Fruit fly (Drosophila melanogaster) whole organism, embryonic: ENCODE results near the gene Muc91C.

Experiments
- ATbp ChIP-seq: fragments of 200-800 bp; sonication (Bioruptor generic); optimal IDR thresholded peaks from 2 replicates; lab custom pipeline; 2017; ENCODE audit warnings: missing biosample characterization, mild to moderate bottlenecking, missing genetic modification characterization, missing genetic modification reagents
- Asciz ChIP-seq: fragments of 200-800 bp; sonication (Bioruptor generic); optimal IDR thresholded peaks from 2 replicates; lab custom pipeline; 2017; ENCODE audit warnings: missing biosample characterization, mild to moderate bottlenecking, missing genetic modification characterization, missing genetic modification reagents
- Blimp-1 ChIP-seq: fragments of 200-800 bp; sonication (Bioruptor generic); optimal IDR thresholded peaks from 3 replicates; lab custom pipeline; 2018; ENCODE audit warnings: missing biosample characterization, missing genetic modification characterization, mild to moderate bottlenecking, moderate library complexity, missing genetic modification reagents
- CG10274 ChIP-seq: fragments of 200-800 bp; sonication (Bioruptor generic); optimal IDR thresholded peaks from 3 replicates; lab custom pipeline; 2017; ENCODE audit warnings: missing biosample characterization, mild to moderate bottlenecking, missing genetic modification characterization
- CG10959 ChIP-seq: fragments of 200-800 bp; sonication (Bioruptor generic); IDR thresholded peaks from 2 replicates; pipeline ENCODE4 v1.3.6; 2022; ENCODE audit warnings: missing biosample characterization, missing genetic modification characterization
- CG11398 ChIP-seq: fragments of 200-800 bp; sonication (Bioruptor generic); optimal IDR thresholded peaks from 2 replicates; lab custom pipeline; 2016; ENCODE audit warnings: missing biosample characterization, missing genetic modification characterization
- CG13624 ChIP-seq: fragments of 200-800 bp; sonication (Bioruptor generic); optimal IDR thresholded peaks from 2 replicates; lab custom pipeline; 2016; ENCODE audit warnings: missing biosample characterization, missing genetic modification characterization
- CG1529 ChIP-seq: fragments of 200-800 bp; sonication (Bioruptor generic); optimal IDR thresholded peaks from 3 replicates; lab custom pipeline; 2018; ENCODE audit warnings: missing biosample characterization, missing genetic modification characterization
- CG15479 ChIP-seq: fragments of 200-800 bp; sonication (Bioruptor generic); optimal IDR thresholded peaks from 3 replicates; lab custom pipeline; 2019; ENCODE audit warnings: missing biosample characterization, mild to moderate bottlenecking, missing genetic modification characterization, moderate library complexity
- CG18262 ChIP-seq: fragments of 200-800 bp; optimal IDR thresholded peaks from 3 replicates; lab custom pipeline; 2019; ENCODE audit warnings: missing biosample characterization, mild to moderate bottlenecking, missing genetic modification characterization, moderate library complexity
- CG34224 ChIP-seq: fragments of 200-800 bp; sonication (Bioruptor generic); IDR thresholded peaks from 3 replicates; pipeline ENCODE4 v1.3.6; 2022; ENCODE audit warnings: missing biosample characterization, missing genetic modification characterization; ENCODE audit not compliant: partially characterized antibody
- CG3838 ChIP-seq: fragments of 200-800 bp; sonication (Bioruptor generic); optimal IDR thresholded peaks from 3 replicates; lab custom pipeline; 2016; ENCODE audit warnings: missing biosample characterization, missing genetic modification characterization
- CG7357 ChIP-seq: fragments of 200-800 bp; sonication (Bioruptor generic); IDR thresholded peaks from 3 replicates; pipeline ENCODE4 v1.3.6; 2022; ENCODE audit warnings: missing biosample characterization, missing genetic modification characterization
- CG8359 ChIP-seq: fragments of 200-800 bp; sonication (Bioruptor generic); optimal IDR thresholded peaks from 2 replicates; lab custom pipeline; 2017; ENCODE audit warnings: missing biosample characterization, mild to moderate bottlenecking, missing genetic modification characterization, borderline replicate concordance
- CG9215 ChIP-seq: fragments of 200-800 bp; sonication (Bioruptor generic); IDR thresholded peaks from 2 replicates; pipeline ENCODE4 v1.3.6; 2022; ENCODE audit warnings: missing biosample characterization, missing genetic modification characterization
- CG9727 ChIP-seq: fragments of 200-800 bp; sonication (Bioruptor generic); optimal IDR thresholded peaks from 3 replicates; lab custom pipeline; 2017; ENCODE audit warnings: missing biosample characterization, mild to moderate bottlenecking, missing genetic modification characterization
- CG9797 ChIP-seq: fragments of 200-800 bp; sonication (Bioruptor generic); optimal IDR thresholded peaks from 3 replicates; lab custom pipeline; 2018; ENCODE audit warnings: missing biosample characterization, mild to moderate bottlenecking, missing genetic modification characterization
- CoRest ChIP-seq: fragments of 200-800 bp; sonication (Bioruptor generic); optimal IDR thresholded peaks from 3 replicates; lab custom pipeline; 2018; ENCODE audit warnings: missing biosample characterization, mild to moderate bottlenecking, missing genetic modification characterization, moderate library complexity
- Dip3 ChIP-seq: fragments of 200-800 bp; sonication (Bioruptor generic); optimal IDR thresholded peaks from 3 replicates; lab custom pipeline; 2016; ENCODE audit warnings: missing biosample characterization, missing genetic modification characterization
- Doc2 ChIP-seq: fragments of 200-800 bp; sonication (Bioruptor generic); IDR thresholded peaks from 2 replicates; pipeline ENCODE4 v1.3.6; 2022; ENCODE audit warnings: missing biosample characterization, missing genetic modification characterization
- Ets97D ChIP-seq: fragments of 200-800 bp; sonication (Bioruptor generic); optimal IDR thresholded peaks from 3 replicates; lab custom pipeline; 2016; ENCODE audit warnings: missing biosample characterization, missing genetic modification characterization
- Fer3 ChIP-seq: fragments of 200-800 bp; sonication (Bioruptor generic); optimal IDR thresholded peaks from 2 replicates; lab custom pipeline; 2018; ENCODE audit warnings: missing biosample characterization, mild to moderate bottlenecking, missing genetic modification characterization, moderate library complexity
- HLHmδ ChIP-seq: fragments of 200-800 bp; sonication (Bioruptor generic); optimal IDR thresholded peaks from 2 replicates; lab custom pipeline; 2018; ENCODE audit warnings: missing biosample characterization, mild to moderate bottlenecking, missing genetic modification characterization, moderate library complexity
- MESR4 ChIP-seq: fragments of 200-800 bp; sonication (Bioruptor generic); optimal IDR thresholded peaks from 2 replicates; lab custom pipeline; 2018; ENCODE audit warnings: missing biosample characterization, mild to moderate bottlenecking, missing genetic modification characterization, moderate library complexity
- Mes4 ChIP-seq: fragments of 200-800 bp; sonication (Bioruptor generic); optimal IDR thresholded peaks from 2 replicates; lab custom pipeline; 2016; ENCODE audit warnings: missing biosample characterization, missing genetic modification characterization
- NfI ChIP-seq: fragments of 200-800 bp; sonication (Bioruptor generic); optimal IDR thresholded peaks from 3 replicates; lab custom pipeline; 2018; ENCODE audit warnings: missing biosample characterization, mild to moderate bottlenecking, missing genetic modification characterization, moderate library complexity
- PHDP ChIP-seq: fragments of 200-800 bp; sonication (Bioruptor generic); optimal IDR thresholded peaks from 3 replicates; lab custom pipeline; 2018; ENCODE audit warnings: missing biosample characterization, mild to moderate bottlenecking, missing genetic modification characterization, moderate library complexity
- Poxn ChIP-seq: fragments of 200-800 bp; sonication (Bioruptor generic); IDR thresholded peaks from 2 replicates; pipeline ENCODE4 v1.3.6; 2022; ENCODE audit warnings: missing biosample characterization, missing genetic modification characterization
- Ravus ChIP-seq: fragments of 200-800 bp; sonication (Bioruptor generic); IDR thresholded peaks from 2 replicates; pipeline ENCODE4 v1.3.6; 2022; ENCODE audit warnings: missing biosample characterization, missing genetic modification characterization
- TFAM ChIP-seq: fragments of 200-800 bp; sonication (Bioruptor generic); optimal IDR thresholded peaks from 2 replicates; lab custom pipeline; 2017; ENCODE audit warnings: missing biosample characterization, missing genetic modification characterization, inconsistent platforms
- aop ChIP-seq: fragments of 200-800 bp; sonication (Bioruptor generic); IDR thresholded peaks from 2 replicates; pipeline ENCODE4 v1.3.6; 2022; ENCODE audit warnings: missing biosample characterization, missing genetic modification characterization
- bowl ChIP-seq: fragments of 200-800 bp; sonication (Bioruptor generic); IDR thresholded peaks from 2 replicates; pipeline ENCODE4 v1.3.6; 2022; ENCODE audit warnings: missing biosample characterization, missing genetic modification characterization
- br ChIP-seq: fragments of >200 bp; optimal IDR thresholded peaks from 2 replicates; lab custom pipeline; 2017
- dmrt99B ChIP-seq: fragments of 200-800 bp; sonication (Bioruptor generic); optimal IDR thresholded peaks from 2 replicates; lab custom pipeline; 2018; ENCODE audit warnings: missing biosample characterization, mild to moderate bottlenecking, missing genetic modification characterization, moderate library complexity
- dpn ChIP-seq, 2 experiments: fragments of 200-800 bp; sonication (Bioruptor generic); optimal IDR thresholded peaks; 3 replicates each; lab custom pipeline; 2016; ENCODE audit warnings: missing biosample characterization in 2 of 2, missing genetic modification characterization in 2 of 2
- dysf ChIP-seq: fragments of 200-800 bp; sonication (Bioruptor generic); IDR thresholded peaks from 3 replicates; pipeline ENCODE4 v1.3.6; 2022; ENCODE audit warnings: missing biosample characterization, missing genetic modification characterization
- en ChIP-seq: fragments of 200-800 bp; sonication (Bioruptor generic); optimal IDR thresholded peaks from 2 replicates; lab custom pipeline; 2016; ENCODE audit warnings: missing biosample characterization, missing genetic modification characterization
- ewg ChIP-seq: fragments of 200-800 bp; sonication (Bioruptor generic); optimal IDR thresholded peaks from 3 replicates; lab custom pipeline; 2017; ENCODE audit warnings: mild to moderate bottlenecking, missing biosample characterization, missing genetic modification reagents, missing genetic modification characterization
- fd102C ChIP-seq: fragments of 200-800 bp; sonication (Bioruptor generic); optimal IDR thresholded peaks from 2 replicates; lab custom pipeline; 2018; ENCODE audit warnings: missing biosample characterization, mild to moderate bottlenecking, missing genetic modification characterization, moderate library complexity
- fd64A ChIP-seq: fragments of 200-800 bp; sonication (Bioruptor generic); optimal IDR thresholded peaks from 3 replicates; lab custom pipeline; 2018; ENCODE audit warnings: missing biosample characterization, mild to moderate bottlenecking, missing genetic modification characterization
- mam ChIP-seq: fragments of 200-800 bp; sonication (Bioruptor generic); optimal IDR thresholded peaks from 3 replicates; lab custom pipeline; 2016; ENCODE audit warnings: missing biosample characterization, missing genetic modification characterization
- nmo ChIP-seq: fragments of 200-800 bp; sonication (Bioruptor generic); optimal IDR thresholded peaks from 2 replicates; lab custom pipeline; 2018; ENCODE audit warnings: missing biosample characterization, mild to moderate bottlenecking, missing genetic modification characterization, moderate library complexity
- pros ChIP-seq: fragments of 200-800 bp; sonication (Bioruptor generic); optimal IDR thresholded peaks from 3 replicates; lab custom pipeline; 2019; ENCODE audit warnings: missing biosample characterization, mild to moderate bottlenecking, missing genetic modification characterization, moderate library complexity
- repo ChIP-seq: fragments of 200-800 bp; sonication (Bioruptor generic); optimal IDR thresholded peaks from 2 replicates; lab custom pipeline; 2016; ENCODE audit warnings: missing biosample characterization, missing genetic modification characterization
- salm ChIP-seq: fragments of 200-800 bp; sonication (Bioruptor generic); optimal IDR thresholded peaks from 2 replicates; lab custom pipeline; 2018; ENCODE audit warnings: missing biosample characterization, mild to moderate bottlenecking, missing genetic modification characterization
- sna ChIP-seq: fragments of 200-800 bp; sonication (Bioruptor generic); IDR thresholded peaks from 2 replicates; pipeline ENCODE4 v1.3.6; 2022; ENCODE audit warnings: missing biosample characterization, missing genetic modification characterization; ENCODE audit not compliant: partially characterized antibody
- tin ChIP-seq: fragments of 200-800 bp; sonication (Bioruptor generic); optimal IDR thresholded peaks from 3 replicates; lab custom pipeline; 2016; ENCODE audit warnings: missing biosample characterization, missing genetic modification characterization
- trh ChIP-seq: fragments of 200-800 bp; sonication (Bioruptor generic); optimal IDR thresholded peaks from 2 replicates; lab custom pipeline; 2016; ENCODE audit warnings: missing biosample characterization, missing genetic modification characterization
- tup ChIP-seq: fragments of 200-800 bp; sonication (Bioruptor generic); optimal IDR thresholded peaks from 2 replicates; lab custom pipeline; 2016; ENCODE audit warnings: missing biosample characterization, mild to moderate bottlenecking, missing genetic modification characterization, moderate library complexity

The Muc91C gene

DNA sequence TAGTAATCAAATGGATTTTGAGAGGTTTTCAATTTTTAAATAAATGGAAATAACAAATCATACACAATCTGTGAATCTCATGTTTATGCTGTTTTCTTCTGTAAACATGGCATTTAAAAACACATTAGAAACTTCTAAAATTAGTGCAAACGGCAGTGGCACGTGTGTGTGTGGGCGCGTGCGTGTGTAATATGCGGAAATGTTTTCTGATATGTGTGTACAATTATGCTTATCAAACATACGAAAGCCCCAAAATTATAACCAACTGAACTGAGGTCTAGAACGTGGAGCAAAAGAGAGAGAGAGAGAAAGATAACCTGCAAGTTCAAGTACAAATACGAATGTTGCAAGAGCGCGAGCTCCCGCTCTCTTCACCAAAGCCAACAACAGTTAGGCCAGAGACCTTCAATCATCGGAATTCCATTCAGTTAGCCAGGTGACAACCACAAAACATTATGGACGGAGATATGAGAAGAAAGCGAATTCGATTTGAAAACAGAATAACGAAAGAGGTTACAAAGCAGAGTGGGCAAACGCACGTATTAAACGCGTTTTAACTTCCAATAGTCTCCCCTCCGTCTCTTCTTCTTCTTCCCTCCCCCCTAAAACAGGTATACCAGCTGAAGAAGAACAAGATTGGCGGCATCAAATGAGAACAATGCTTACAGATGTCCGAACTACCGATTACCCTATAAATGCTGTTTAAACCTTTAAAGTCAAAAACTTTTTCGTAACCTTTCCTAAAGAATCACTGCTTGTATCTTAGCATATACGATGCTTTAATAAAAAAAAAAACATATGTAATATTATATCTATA is 48.7 kb upstream of the Muc91C start (continued):
- TF ChIP-seq CG34224 (GFP tag; lab: Robert Waterston, UW) (no peak), tin (GFP tag; lab: Kevin White, UChicago) (peak; percentile 96), HLHmδ (GFP tag; lab: Kevin White, UChicago) (no peak), salm (tag; lab: Kevin White, UChicago) (peak; percentile 89), fd102C (peak; percentile 11), PHDP (tag; lab: Kevin White, UChicago) (peak; percentile 97), CG13624 (peak; percentile 78), nmo (GFP tag; lab: Kevin White, UChicago) (peak; percentile 98), CG18262 (tag; lab: Kevin White, UChicago) (peak; percentile 97), Doc2 (GFP tag; lab: Robert Waterston, UW) (peak; percentile 85), mam (GFP tag; lab: Kevin White, UChicago) (peak; percentile 89), CG10959 (GFP tag; lab: Robert Waterston, UW) (peak; percentile 92), TFAM (peak; percentile 80), bowl (peak; percentile 92), tup (peak; percentile 80), ATbp (GFP tag; lab: Kevin White, UChicago) (peak; percentile 92), aop (GFP tag; lab: Robert Waterston, UW) (peak; percentile 73), Mes4 (GFP tag; lab: Kevin White, UChicago) (peak; percentile 55), NfI (GFP tag; lab: Kevin White, UChicago) (peak; percentile 96), pros (GFP tag; lab: Kevin White, UChicago) (no peak), ewg (GFP tag; lab: Kevin White, UChicago) (peak; percentile 88), CG8359 (GFP tag; lab: Kevin White, UChicago) (peak; percentile 86), dysf (GFP tag; lab: Robert Waterston, UW) (peak; percentile 98), CG11398 (GFP tag; lab: Kevin White, UChicago) (peak; percentile 43), CG9797 (peak; percentile 36), CG15479 (GFP tag; lab: Kevin White, UChicago) (no peak), Ravus (GFP tag; lab: Robert Waterston, UW) (peak; percentile 87), sna (GFP tag; lab: Robert Waterston, UW) (no peak), fd64A (GFP tag; lab: Kevin White, UChicago) (peak; percentile 94), Asciz (GFP tag; lab: Kevin White, UChicago) (peak; percentile 96), CoRest (tag; lab: Kevin White, UChicago) (peak; percentile 98), CG9215 (peak; percentile 95), Fer3 (tag; lab: Kevin White, UChicago) (peak; percentile 98), repo (GFP tag; lab: Kevin White, UChicago) (peak; percentile 83), dmrt99B (peak; percentile 97), MESR4 (GFP tag; lab: Kevin White, UChicago) (peak; percentile 52), Blimp-1 (GFP tag; lab: Kevin White, UChicago) (peak; percentile 96), trh (GFP tag; lab: Kevin White, UChicago) (peak; percentile 82), br (lab: Kevin White, UChicago) (no peak), CG3838 (GFP tag; lab: Kevin White, UChicago) (peak; percentile 86), CG10274 (peak; percentile 90), Dip3 (GFP tag; lab: Kevin White, UChicago) (peak; percentile 90), CG7357 (GFP tag; lab: Robert Waterston, UW) (peak; percentile 90), CG9727 (peak; percentile 96), dpn (GFP tag; optimal IDR thresholded peaks at IDR 0.05; lab: Kevin White, UChicago) (peak; percentile 89 to 96), en (peak; percentile 48), Poxn (GFP tag; lab: Robert Waterston, UW) (peak; percentile 94), Ets97D (peak; percentile 51), CG1529 (GFP tag; lab: Kevin White, UChicago) (peak; percentile 92)
